1 fruit fly cellular context compared by ENCODE assay signal in the genomic region with DNA sequence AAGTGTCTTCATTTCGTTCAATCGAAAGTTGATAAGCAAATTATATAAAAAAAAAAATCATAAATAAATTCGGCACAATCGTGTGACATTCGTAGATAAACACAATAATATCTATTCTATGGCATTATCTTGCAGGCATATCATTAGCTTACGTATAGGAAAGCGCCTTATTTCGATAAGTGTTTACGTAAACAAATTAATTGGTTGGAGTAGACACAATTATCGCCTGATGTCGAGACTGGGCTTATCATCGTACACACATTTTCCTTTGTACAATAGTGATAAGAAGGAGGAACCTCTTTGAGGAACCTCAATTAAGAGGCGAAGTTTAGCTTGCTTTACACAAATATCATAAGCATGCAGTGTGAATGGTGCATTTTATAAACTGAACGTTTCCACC.
TF ChIP-seq lines count a peak whose summit lies in the region.

No protein-coding gene starts in this region.

TF ChIP-seq in whole organism, embryonic, 481 proteins besides CTCF, POLR2A, EP300 and RAD21 (continued from another document):
- TF ChIP-seq GATAe (GFP tag; conservative IDR thresholded peaks at IDR 0.05; lab: Robert Waterston, UW) = peak; percentile 21; the same call in 1 of the 2 replicates
- no peak for TF ChIP-seq ato (GFP tag; IDR thresholded peaks at IDR 0.05; lab: Robert Waterston, UW; ENCODE audit: partially characterized antibody)
- TF ChIP-seq CG17612 (GFP tag; IDR thresholded peaks at IDR 0.05; lab: Robert Waterston, UW) = no peak
- TF ChIP-seq phol (tag; optimal IDR thresholded peaks at IDR 0.05; lab: Kevin White, UChicago) = no peak
- TF ChIP-seq cwo (GFP tag; optimal IDR thresholded peaks at IDR 0.05; lab: Kevin White, UChicago) = no peak
- TF ChIP-seq CG2199 (GFP tag; IDR thresholded peaks at IDR 0.05; lab: Robert Waterston, UW) = peak; percentile 44; the same call in 1 of the 3 replicates
- TF ChIP-seq CG3281 (GFP tag; optimal IDR thresholded peaks at IDR 0.05; lab: Kevin White, UChicago) = peak; percentile 11
- TF ChIP-seq CG34376 (GFP tag; optimal IDR thresholded peaks at IDR 0.05; lab: Kevin White, UChicago) = peak; percentile 75
TF ChIP-seq in whole organism, embryonic: peak in this region for 15.
